Worm (Caenorhabditis elegans): ENCODE data around the gene F29B9.7.

F29B9.7 gene

DNA sequence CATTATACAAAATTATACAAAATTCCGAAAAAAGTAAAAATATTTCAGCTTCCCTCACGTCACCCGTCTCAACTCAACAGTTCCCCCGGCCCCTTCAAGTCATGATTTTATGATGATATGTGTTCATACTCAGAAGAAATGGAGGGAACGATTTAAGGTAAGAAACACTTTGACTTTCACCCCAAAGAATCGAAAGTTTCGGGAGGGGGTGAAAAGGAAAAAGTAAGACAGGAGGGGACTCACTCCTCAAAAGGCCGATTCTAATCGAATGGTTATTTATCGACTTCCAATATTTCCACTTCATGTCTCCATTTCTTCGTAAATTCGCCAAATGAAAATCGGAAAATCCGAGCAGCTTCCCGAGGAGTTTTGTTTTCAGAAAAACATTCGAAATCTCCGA, 38.7 kb downstream of the F29B9.7 start, which contains the start of gene bus-4:
Gene bus-4 (plus strand): TSS at position 49 of the 400 bp plus-strand sequence.
- TF ChIP-seq nhr-12 (tag; optimal IDR thresholded peaks at IDR 0.05) (no peak), blmp-1 (tag; optimal IDR thresholded peaks at IDR 0.05) (peak; percentile 92)

DNA sequence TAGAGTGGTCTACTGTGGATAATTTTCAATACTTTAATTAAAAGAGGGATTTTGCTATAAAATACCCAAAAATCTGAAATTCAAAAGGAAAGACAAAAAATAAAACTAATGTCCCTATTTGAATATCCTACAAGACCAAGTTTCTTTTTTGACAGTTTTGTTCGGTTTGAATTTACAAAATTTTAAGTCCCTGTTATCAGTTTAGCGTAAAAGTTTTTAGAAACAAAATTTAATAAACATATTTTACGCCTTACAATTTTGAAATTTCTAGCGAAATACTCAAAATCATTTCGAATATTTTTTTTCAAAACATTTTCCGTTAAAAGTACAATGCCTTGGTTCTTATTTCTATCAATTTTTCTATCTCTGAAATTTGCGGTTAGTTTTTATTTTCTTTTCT, 42.9 kb downstream of the F29B9.7 start, which contains the start of gene spe-51:
Gene spe-51 (plus strand): TSS at position 301 of the 400 bp plus-strand sequence.
- no peak for TF ChIP-seq dsc-1 (tag; optimal IDR thresholded peaks at IDR 0.05)
- TF ChIP-seq nhr-85 (tag) = no peak
- TF ChIP-seq nhr-84 (tag; optimal IDR thresholded peaks at IDR 0.05) = no peak
- TF ChIP-seq nhr-77 (tag; optimal IDR thresholded peaks at IDR 0.05) = no peak
- no peak for TF ChIP-seq lir-3 (tag; optimal IDR thresholded peaks at IDR 0.05; ENCODE audit: poor library complexity)
- TF ChIP-seq aly-2 (tag; optimal IDR thresholded peaks at IDR 0.05) = no peak
- TF ChIP-seq ceh-82 (tag; optimal IDR thresholded peaks at IDR 0.05) = no peak
- no peak for TF ChIP-seq fkh-4 (tag; optimal IDR thresholded peaks at IDR 0.05; ENCODE audit: borderline replicate concordance)
- TF ChIP-seq lin-35 (GFP tag; optimal IDR thresholded peaks at IDR 0.05) = no peak
- TF ChIP-seq fkh-8 (tag; optimal IDR thresholded peaks at IDR 0.05) = no peak
- no peak for TF ChIP-seq blmp-1 (tag; optimal IDR thresholded peaks at IDR 0.05)
- no peak for TF ChIP-seq nhr-20 (tag; optimal IDR thresholded peaks at IDR 0.05)
- no peak for TF ChIP-seq zag-1 (tag; optimal IDR thresholded peaks at IDR 0.05)
- no peak for TF ChIP-seq efl-1 (optimal IDR thresholded peaks at IDR 0.05)
- no peak for TF ChIP-seq efl-1 (GFP tag; optimal IDR thresholded peaks at IDR 0.05 in 1 of 2)
- TF ChIP-seq xbp-1 (tag; optimal IDR thresholded peaks at IDR 0.05) = no peak
- TF ChIP-seq sox-4 (tag; optimal IDR thresholded peaks at IDR 0.05) = no peak
